Fruit fly (Drosophila melanogaster) whole organism, embryonic: ENCODE data around the gene CG14383.
A peak's percentile ranks its signal among the peaks of the same experiment; 100 is the strongest.

Experiments
- Asciz ChIP-seq: fragments of 200-800 bp; sonication (Bioruptor generic); optimal IDR thresholded peaks from 2 replicates; lab custom pipeline; 2017; ENCODE audit warnings: missing biosample characterization, mild to moderate bottlenecking, missing genetic modification characterization, missing genetic modification reagents
- Atf6 ChIP-seq: fragments of 200-800 bp; sonication (Bioruptor generic); IDR thresholded peaks from 2 replicates; pipeline ENCODE4 v1.3.6; 2022; ENCODE audit warnings: missing biosample characterization, missing genetic modification characterization
- BEAF-32 ChIP-seq: fragments of 200-800 bp; sonication (Bioruptor generic); optimal IDR thresholded peaks from 3 replicates; lab custom pipeline; 2017; ENCODE audit warnings: missing biosample characterization, missing genetic modification characterization, mild to moderate bottlenecking, moderate library complexity, missing genetic modification reagents
- Bdp1 ChIP-seq: fragments of 200-800 bp; sonication (Bioruptor generic); optimal IDR thresholded peaks from 3 replicates; lab custom pipeline; 2016; ENCODE audit warnings: missing biosample characterization, missing genetic modification characterization
- CG10147 ChIP-seq: fragments of 200-800 bp; sonication (Bioruptor generic); optimal IDR thresholded peaks from 2 replicates; lab custom pipeline; 2019; ENCODE audit warnings: missing biosample characterization, mild to moderate bottlenecking, missing genetic modification characterization, moderate library complexity
- CG12236 ChIP-seq: fragments of 200-800 bp; sonication (Bioruptor generic); optimal IDR thresholded peaks from 2 replicates; lab custom pipeline; 2016; ENCODE audit warnings: missing biosample characterization, missing genetic modification characterization
- CG12659 ChIP-seq: fragments of 200-800 bp; sonication (Bioruptor generic); optimal IDR thresholded peaks from 3 replicates; lab custom pipeline; 2017; ENCODE audit warnings: mild to moderate bottlenecking, missing biosample characterization, missing genetic modification reagents, missing genetic modification characterization
- CG14965 ChIP-seq: fragments of 200-800 bp; sonication (Bioruptor generic); optimal IDR thresholded peaks from 2 replicates; lab custom pipeline; 2016; ENCODE audit warnings: missing biosample characterization, missing genetic modification characterization, borderline replicate concordance
- CG33557 ChIP-seq: fragments of 200-800 bp; sonication (Bioruptor generic); optimal IDR thresholded peaks from 2 replicates; lab custom pipeline; 2019; ENCODE audit warnings: missing biosample characterization, mild to moderate bottlenecking, missing genetic modification characterization, moderate library complexity
- CG43689 ChIP-seq: fragments of 200-800 bp; sonication (Bioruptor generic); IDR thresholded peaks from 2 replicates; pipeline ENCODE4 v1.3.6; 2022; ENCODE audit warnings: missing biosample characterization, missing genetic modification characterization
- CG4424 ChIP-seq: fragments of 200-800 bp; sonication (Bioruptor generic); optimal IDR thresholded peaks from 3 replicates; lab custom pipeline; 2016; ENCODE audit warnings: missing biosample characterization, missing genetic modification characterization
- CG4617 ChIP-seq: fragments of 200-800 bp; sonication (Bioruptor generic); optimal IDR thresholded peaks from 3 replicates; lab custom pipeline; 2016; ENCODE audit warnings: missing biosample characterization, missing genetic modification characterization, borderline replicate concordance
- CG6854 ChIP-seq: fragments of 200-800 bp; sonication (Bioruptor generic); optimal IDR thresholded peaks from 3 replicates; lab custom pipeline; 2017; ENCODE audit warnings: missing biosample characterization, mild to moderate bottlenecking, missing genetic modification characterization
- CG7839 ChIP-seq: fragments of 200-800 bp; sonication (Bioruptor generic); optimal IDR thresholded peaks from 3 replicates; lab custom pipeline; 2018; ENCODE audit warnings: missing biosample characterization, mild to moderate bottlenecking, missing genetic modification characterization, moderate library complexity
- CG7928 ChIP-seq: fragments of 200-800 bp; sonication (Bioruptor generic); optimal IDR thresholded peaks from 2 replicates; lab custom pipeline; 2017; ENCODE audit warnings: missing biosample characterization, mild to moderate bottlenecking, missing genetic modification characterization
- CG7987 ChIP-seq: fragments of 200-800 bp; sonication (Bioruptor generic); optimal IDR thresholded peaks from 2 replicates; lab custom pipeline; 2018; ENCODE audit warnings: missing biosample characterization, mild to moderate bottlenecking, missing genetic modification characterization, moderate library complexity
- CG8089 ChIP-seq: fragments of 200-800 bp; sonication (Bioruptor generic); optimal IDR thresholded peaks from 3 replicates; lab custom pipeline; 2016; ENCODE audit warnings: missing biosample characterization, missing genetic modification characterization
- CG8478 ChIP-seq: fragments of >200 bp; optimal IDR thresholded peaks from 2 replicates; lab custom pipeline; 2018
- CG8924 ChIP-seq: fragments of 200-800 bp; optimal IDR thresholded peaks from 3 replicates; lab custom pipeline; 2019; ENCODE audit warnings: missing biosample characterization, mild to moderate bottlenecking, missing genetic modification characterization, moderate library complexity
- Camta ChIP-seq: fragments of 200-800 bp; sonication (Bioruptor generic); optimal IDR thresholded peaks from 2 replicates; lab custom pipeline; 2016; ENCODE audit warnings: missing biosample characterization, missing genetic modification characterization
- Chrac-16 ChIP-seq: fragments of 200-800 bp; sonication (Bioruptor generic); optimal IDR thresholded peaks from 3 replicates; lab custom pipeline; 2016; ENCODE audit warnings: missing biosample characterization, missing genetic modification characterization
- CrebB ChIP-seq: fragments of 200-800 bp; sonication (Bioruptor generic); optimal IDR thresholded peaks from 3 replicates; lab custom pipeline; 2018; ENCODE audit warnings: missing biosample characterization, mild to moderate bottlenecking, missing genetic modification characterization
- Dip2 ChIP-seq: fragments of 200-800 bp; sonication (Bioruptor generic); IDR thresholded peaks from 2 replicates; pipeline ENCODE4 v1.3.6; 2022; ENCODE audit warnings: missing biosample characterization, missing genetic modification characterization
- Hsf ChIP-seq: fragments of 200-800 bp; sonication (Bioruptor generic); optimal IDR thresholded peaks from 3 replicates; lab custom pipeline; 2016; ENCODE audit warnings: missing biosample characterization, missing genetic modification characterization
- MBD-R2 ChIP-seq: fragments of 200-800 bp; sonication (Bioruptor generic); IDR thresholded peaks from 2 replicates; pipeline ENCODE4 v1.3.6; 2022; ENCODE audit warnings: missing biosample characterization, missing genetic modification characterization
- Max ChIP-seq: fragments of 200-800 bp; sonication (Bioruptor generic); optimal IDR thresholded peaks from 2 replicates; lab custom pipeline; 2016; ENCODE audit warnings: missing biosample characterization, mild to moderate bottlenecking, missing genetic modification characterization
- Med ChIP-seq: fragments of 200-800 bp; sonication (Bioruptor generic); peaks from one replicate; lab custom pipeline; 2016; ENCODE audit warnings: missing biosample characterization, missing genetic modification characterization, mild to moderate bottlenecking, inconsistent platforms, moderate library complexity
- NC2α ChIP-seq: fragments of 200-800 bp; sonication (Bioruptor generic); optimal IDR thresholded peaks from 2 replicates; lab custom pipeline; 2016; ENCODE audit warnings: missing biosample characterization, missing genetic modification characterization
- NC2β ChIP-seq: fragments of 200-800 bp; sonication (Bioruptor generic); optimal IDR thresholded peaks from 2 replicates; lab custom pipeline; 2016; ENCODE audit warnings: missing biosample characterization, missing genetic modification characterization
- Oaz ChIP-seq: fragments of 200-800 bp; sonication (Bioruptor generic); IDR thresholded peaks from 2 replicates; pipeline ENCODE4 v1.3.6; 2022; ENCODE audit warnings: missing biosample characterization, missing genetic modification characterization
- Six4 ChIP-seq: fragments of 200-800 bp; sonication (Bioruptor generic); optimal IDR thresholded peaks from 2 replicates; lab custom pipeline; 2016; ENCODE audit warnings: missing biosample characterization, missing genetic modification characterization
- Xbp1 ChIP-seq: fragments of 200-800 bp; sonication (Bioruptor generic); optimal IDR thresholded peaks from 3 replicates; lab custom pipeline; 2016; ENCODE audit warnings: missing biosample characterization, mild to moderate bottlenecking, missing genetic modification characterization
- ase ChIP-seq: fragments of 200-800 bp; sonication (Bioruptor generic); IDR thresholded peaks from 3 replicates; pipeline ENCODE4 v1.3.6; 2022; ENCODE audit warnings: missing biosample characterization, missing genetic modification characterization
- bab2 ChIP-seq: fragments of 200-800 bp; sonication (Bioruptor generic); optimal IDR thresholded peaks from 2 replicates; lab custom pipeline; 2016; ENCODE audit warnings: missing biosample characterization, missing genetic modification characterization
- bbx ChIP-seq: fragments of 200-800 bp; sonication (Bioruptor generic); IDR thresholded peaks from 2 replicates; pipeline ENCODE4 v1.3.6; 2022; ENCODE audit warnings: missing biosample characterization, missing genetic modification characterization; ENCODE audit not compliant: partially characterized antibody
- btn ChIP-seq: fragments of 200-800 bp; sonication (Bioruptor generic); optimal IDR thresholded peaks from 2 replicates; lab custom pipeline; 2016; ENCODE audit warnings: missing biosample characterization, missing genetic modification characterization
- chif ChIP-seq, 2 experiments: fragments of 200-800 bp; sonication (Bioruptor generic); optimal IDR thresholded peaks; 3 replicates each; lab custom pipeline; 2016; ENCODE audit warnings: missing biosample characterization in 2 of 2, missing genetic modification characterization in 2 of 2
- chinmo ChIP-seq: fragments of 200-800 bp; sonication (Bioruptor generic); IDR thresholded peaks from 4 replicates; pipeline ENCODE4 v1.3.6; 2022; ENCODE audit warnings: missing biosample characterization, missing genetic modification characterization; ENCODE audit not compliant: partially characterized antibody
- chn ChIP-seq: fragments of 200-800 bp; sonication (Bioruptor generic); optimal IDR thresholded peaks from 2 replicates; lab custom pipeline; 2016; ENCODE audit warnings: missing biosample characterization, missing genetic modification characterization
- da ChIP-seq: fragments of 200-800 bp; sonication (Bioruptor generic); optimal IDR thresholded peaks from 2 replicates; lab custom pipeline; 2016; ENCODE audit warnings: missing biosample characterization, missing genetic modification characterization
- fd96Cb ChIP-seq: fragments of 200-800 bp; sonication (Bioruptor generic); optimal IDR thresholded peaks from 2 replicates; lab custom pipeline; 2018; ENCODE audit warnings: missing biosample characterization, mild to moderate bottlenecking, missing genetic modification characterization, moderate library complexity
- grau ChIP-seq: fragments of 200-800 bp; optimal IDR thresholded peaks from 3 replicates; lab custom pipeline; 2019; ENCODE audit warnings: missing biosample characterization, mild to moderate bottlenecking, missing genetic modification characterization, moderate library complexity
- prd ChIP-seq, 3 experiments: fragments of >200 bp in 2 of 3; fragments of 200-800 bp in 1 of 3; sonication (Bioruptor generic) in 1 of 3; optimal IDR thresholded peaks in 2 of 3; IDR thresholded peaks in 1 of 3; 2 replicates in 2 of 3; 3 replicates in 1 of 3; pipeline versions ENCODE4 v1.3.6 to Lab custom; 2017 to 2022; ENCODE audit warnings: missing biosample characterization in 1 of 3, missing genetic modification characterization in 1 of 3
- pros ChIP-seq: fragments of 200-800 bp; sonication (Bioruptor generic); optimal IDR thresholded peaks from 3 replicates; lab custom pipeline; 2019; ENCODE audit warnings: missing biosample characterization, mild to moderate bottlenecking, missing genetic modification characterization, moderate library complexity
- rib ChIP-seq: fragments of 200-800 bp; sonication (Bioruptor generic); IDR thresholded peaks from 2 replicates; pipeline ENCODE4 v1.3.6; 2022; ENCODE audit warnings: missing biosample characterization, missing genetic modification characterization
- seq ChIP-seq: fragments of 200-800 bp; sonication (Bioruptor generic); IDR thresholded peaks from 2 replicates; pipeline ENCODE4 v1.3.6; 2022; ENCODE audit warnings: missing biosample characterization, missing genetic modification characterization
- sug ChIP-seq: fragments of 200-800 bp; optimal IDR thresholded peaks from 2 replicates; lab custom pipeline; 2019; ENCODE audit warnings: missing biosample characterization, mild to moderate bottlenecking, missing genetic modification characterization, moderate library complexity
- tap ChIP-seq: fragments of 200-800 bp; optimal IDR thresholded peaks from 3 replicates; lab custom pipeline; 2019; ENCODE audit warnings: missing biosample characterization, mild to moderate bottlenecking, missing genetic modification characterization, moderate library complexity
- trem ChIP-seq: fragments of 200-800 bp; optimal IDR thresholded peaks from 3 replicates; lab custom pipeline; 2019; ENCODE audit warnings: missing biosample characterization, mild to moderate bottlenecking, missing genetic modification characterization, moderate library complexity
- trh ChIP-seq: fragments of 200-800 bp; sonication (Bioruptor generic); optimal IDR thresholded peaks from 2 replicates; lab custom pipeline; 2016; ENCODE audit warnings: missing biosample characterization, missing genetic modification characterization

Gene CG14383

dm6 chr3R:12997550-12998233 lies 9.4 kb upstream of the CG14383 start, which contains the start of the genes CG17327, CG44194 and CG7518 (continued):
- TF ChIP-seq NC2α (GFP tag; lab: Kevin White, UChicago) (no peak), rib (GFP tag; lab: Robert Waterston, UW) (peak; percentile 77), Asciz (GFP tag; lab: Kevin White, UChicago) (no peak), bbx (GFP tag; lab: Robert Waterston, UW) (peak; percentile 37; the same call in 1 of the 2 replicates), CG8478 (lab: Kevin White, UChicago) (no peak), CG12659 (GFP tag; lab: Kevin White, UChicago) (peak; percentile 70), CrebB (no peak), chn (GFP tag; lab: Kevin White, UChicago) (no peak), BEAF-32 (peak; percentile 77), sug (tag; lab: Kevin White, UChicago) (no peak), MBD-R2 (GFP tag; lab: Robert Waterston, UW) (peak; percentile 59), tap (tag; lab: Kevin White, UChicago) (no peak), Oaz (GFP tag; lab: Robert Waterston, UW) (no peak), Hsf (GFP tag; lab: Kevin White, UChicago) (peak; percentile 26), CG8089 (peak; percentile 17), pros (GFP tag; lab: Kevin White, UChicago) (no peak), CG6854 (GFP tag; lab: Kevin White, UChicago) (no peak), Six4 (GFP tag; lab: Kevin White, UChicago) (no peak), grau (tag; lab: Kevin White, UChicago) (peak; percentile 35), NC2β (GFP tag; lab: Kevin White, UChicago) (no peak), CG12236 (GFP tag; lab: Kevin White, UChicago) (no peak), seq (GFP tag; lab: Robert Waterston, UW) (no peak), Xbp1 (GFP tag; lab: Kevin White, UChicago) (no peak), CG8924 (tag; lab: Kevin White, UChicago) (peak; percentile 9), Camta (GFP tag; lab: Kevin White, UChicago) (peak; percentile 40), CG10147 (no peak), Max (no peak), Chrac-16 (GFP tag; lab: Kevin White, UChicago) (no peak), chif (GFP tag; optimal IDR thresholded peaks at IDR 0.05; lab: Kevin White, UChicago) (peak in 1 of 2 experiments; percentile 7), CG7928 (no peak), CG7987 (no peak), btn (GFP tag; lab: Kevin White, UChicago) (no peak), Med (GFP tag; lab: Kevin White, UChicago) (peak; percentile 65), bab2 (peak; percentile 39), trh (GFP tag; lab: Kevin White, UChicago) (no peak), ase (GFP tag; lab: Robert Waterston, UW) (no peak), Dip2 (GFP tag; lab: Robert Waterston, UW) (no peak), Bdp1 (GFP tag; lab: Kevin White, UChicago) (no peak), chinmo (peak; percentile 80; the same call in 2 of the 4 replicates), prd (optimal IDR thresholded peaks at IDR 0.05; lab: Kevin White, UChicago) (no peak), prd (GFP tag; IDR thresholded peaks at IDR 0.05; lab: Robert Waterston, UW) (no peak), da (no peak), trem (tag; lab: Kevin White, UChicago) (peak; percentile 38), CG7839 (tag; lab: Kevin White, UChicago) (no peak), CG33557 (GFP tag; lab: Kevin White, UChicago) (no peak), CG43689 (no peak), CG4617 (peak; percentile 58), CG4424 (GFP tag; lab: Kevin White, UChicago) (no peak), CG14965 (no peak), Atf6 (GFP tag; lab: Robert Waterston, UW) (no peak), fd96Cb (peak; percentile 5)
